Worm (Caenorhabditis elegans): ENCODE measurements around the gene eef-1G.

Gene eef-1G

ce11 chrV:10947210-10947609, 18.3 kb upstream of the eef-1G start:
- TF ChIP-seq K12H6.12 (tag; optimal IDR thresholded peaks at IDR 0.05) (no peak), Y56A3A.18 (GFP tag; IDR thresholded peaks at IDR 0.05) (no peak), hmg-20 (GFP tag; IDR thresholded peaks at IDR 0.05) (no peak), rpc-1 (optimal IDR thresholded peaks at IDR 0.05) (no peak), rpc-1 (tag; optimal IDR thresholded peaks at IDR 0.05) (no peak), mel-28 (tag; optimal IDR thresholded peaks at IDR 0.05; ENCODE audit: borderline replicate concordance) (no peak), nhr-120 (GFP tag; IDR thresholded peaks at IDR 0.05) (no peak), mcd-1 (GFP tag; IDR thresholded peaks at IDR 0.05) (no peak), F23B12.7 (tag; optimal IDR thresholded peaks at IDR 0.05; ENCODE audit: insufficient read depth) (no peak), F37B4.10 (GFP tag; IDR thresholded peaks at IDR 0.05) (no peak), attf-5 (GFP tag; optimal IDR thresholded peaks at IDR 0.05) (no peak)

- TF ChIP-seq mcd-1 (GFP tag; IDR thresholded peaks at IDR 0.05) = no peak
- no peak for TF ChIP-seq lag-1 (GFP tag; IDR thresholded peaks at IDR 0.05)
- TF ChIP-seq F37B4.10 (GFP tag; IDR thresholded peaks at IDR 0.05) = no peak
- TF ChIP-seq egl-44 (GFP tag; IDR thresholded peaks at IDR 0.05) = no peak
- TF ChIP-seq ztf-26 (tag; optimal IDR thresholded peaks at IDR 0.05) = no peak
- no peak for TF ChIP-seq ets-4 (GFP tag; optimal IDR thresholded peaks at IDR 0.05)
- no peak for TF ChIP-seq ZK185.1 (tag; optimal IDR thresholded peaks at IDR 0.05; ENCODE audit: poor library complexity, severe bottlenecking)
- TF ChIP-seq F57A8.1 (GFP tag; optimal IDR thresholded peaks at IDR 0.05) = no peak
- no peak for TF ChIP-seq die-1 (tag; optimal IDR thresholded peaks at IDR 0.05)
- no peak for TF ChIP-seq nhr-80 (tag; optimal IDR thresholded peaks at IDR 0.05)
- no peak for TF ChIP-seq unc-130 (GFP tag; optimal IDR thresholded peaks at IDR 0.05)
- TF ChIP-seq akir-1 (GFP tag; optimal IDR thresholded peaks at IDR 0.05) = no peak
- no peak for TF ChIP-seq ztf-6 (GFP tag; IDR thresholded peaks at IDR 0.05)
Measured at ce11 chrV:10947930-10948329, 17.6 kb upstream of the eef-1G start, which contains the start of gene F17C11.2. F17C11.2 (plus strand) TSS chrV:10948230.

ce11 chrV:10949511-10949910, 16.0 kb upstream of the eef-1G start, which contains the start of gene col-153:
col-153 (plus strand) TSS chrV:10949811.
- TF ChIP-seq hmg-20 (GFP tag; IDR thresholded peaks at IDR 0.05) = no peak
- TF ChIP-seq him-1 (tag; optimal IDR thresholded peaks at IDR 0.05) = no peak
- TF ChIP-seq nhr-80 (tag; optimal IDR thresholded peaks at IDR 0.05) = no peak
- TF ChIP-seq pha-4 (tag; optimal IDR thresholded peaks at IDR 0.05) = no peak

ce11 chrV:10951655-10952278, 13.8 kb upstream of the eef-1G start, which contains the start of gene F17C11.4:
F17C11.4 (plus strand) TSS chrV:10951860.
- TF ChIP-seq hlh-12 (tag; optimal IDR thresholded peaks at IDR 0.05) (no peak), ztf-22 (GFP tag; optimal IDR thresholded peaks at IDR 0.05) (no peak), C17E4.6 (GFP tag; IDR thresholded peaks at IDR 0.05) (no peak), nfya-2 (GFP tag; IDR thresholded peaks at IDR 0.05) (no peak), nhr-179 (tag; optimal IDR thresholded peaks at IDR 0.05) (no peak), lag-1 (GFP tag; IDR thresholded peaks at IDR 0.05) (no peak), F52B5.7 (tag; optimal IDR thresholded peaks at IDR 0.05) (no peak), akir-1 (GFP tag; optimal IDR thresholded peaks at IDR 0.05) (no peak), lin-40 (tag; optimal IDR thresholded peaks at IDR 0.05) (peak; percentile 67), xnd-1 (tag; optimal IDR thresholded peaks at IDR 0.05) (no peak), lir-1 (GFP tag; conservative IDR thresholded peaks at IDR 0.05) (no peak; the same call in 1 of the 2 replicates), nfya-1 (tag; optimal IDR thresholded peaks at IDR 0.05; ENCODE audit: borderline replicate concordance, insufficient read depth) (no peak), bed-2 (GFP tag; IDR thresholded peaks at IDR 0.05) (no peak), sea-2 (GFP tag; IDR thresholded peaks at IDR 0.05) (no peak), zim-3 (tag; optimal IDR thresholded peaks at IDR 0.05) (no peak), C06A6.2 (GFP tag; conservative IDR thresholded peaks at IDR 0.05) (0 out of 2 replicates have a peak, but pooled peaks have one; percentile 41), F49E8.2 (tag; optimal IDR thresholded peaks at IDR 0.05; ENCODE audit: insufficient read depth) (no peak), mel-28 (tag; optimal IDR thresholded peaks at IDR 0.05; ENCODE audit: borderline replicate concordance) (no peak), K12H6.12 (tag; optimal IDR thresholded peaks at IDR 0.05) (peak; percentile 66), rcor-1 (GFP tag; IDR thresholded peaks at IDR 0.05) (0 out of 2 replicates have a peak, but pooled peaks have one; percentile 10), hmg-1.2 (GFP tag; IDR thresholded peaks at IDR 0.05) (peak; percentile 53; the same call in 1 of the 2 replicates), ccch-3 (GFP tag; optimal IDR thresholded peaks at IDR 0.05) (no peak), him-1 (tag; optimal IDR thresholded peaks at IDR 0.05) (no peak), ztf-18 (tag; optimal IDR thresholded peaks at IDR 0.05) (peak; percentile 31)

Data from whole organism, young adult.